Worm (Caenorhabditis elegans): Measurements from ENCODE around the gene F19G12.11.

DNA sequence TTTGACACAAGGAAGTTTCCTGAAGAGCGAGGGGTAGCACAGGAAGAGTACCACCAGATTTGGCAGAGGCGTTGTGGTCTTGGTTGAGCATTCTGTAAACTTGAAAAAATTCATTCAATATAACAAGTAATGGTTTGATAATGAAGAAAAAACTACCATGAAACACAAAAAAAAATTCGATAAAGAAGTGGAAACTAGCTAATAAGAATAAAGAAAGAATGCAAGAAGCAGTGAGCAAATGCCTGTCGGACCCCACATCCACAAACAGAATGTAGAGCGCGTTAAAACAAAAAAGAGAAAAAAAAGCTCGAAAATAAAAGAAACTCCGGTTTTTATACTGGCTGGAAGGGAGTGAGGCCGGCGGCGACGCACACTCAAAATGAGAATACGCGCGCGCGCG lies 28.8 kb downstream of the F19G12.11 start, which contains the start of gene H39E20.1:
- no peak for TF ChIP-seq aly-2 (tag; optimal IDR thresholded peaks at IDR 0.05)
- no peak for TF ChIP-seq nhr-237 (tag; optimal IDR thresholded peaks at IDR 0.05)
- TF ChIP-seq nhr-20 (tag; optimal IDR thresholded peaks at IDR 0.05): no peak
- TF ChIP-seq blmp-1 (tag; optimal IDR thresholded peaks at IDR 0.05): no peak
- no peak for TF ChIP-seq fkh-4 (tag; optimal IDR thresholded peaks at IDR 0.05; ENCODE audit: borderline replicate concordance)
- no peak for TF ChIP-seq skn-1 (tag; optimal IDR thresholded peaks at IDR 0.05)
- TF ChIP-seq sox-4 (tag; optimal IDR thresholded peaks at IDR 0.05): no peak
- no peak for TF ChIP-seq aha-1 (tag; optimal IDR thresholded peaks at IDR 0.05)
- no peak for TF ChIP-seq ztf-11 (tag; optimal IDR thresholded peaks at IDR 0.05)
- no peak for TF ChIP-seq lsy-2 (tag; optimal IDR thresholded peaks at IDR 0.05)
